Worm (Caenorhabditis elegans): ENCODE measurements around the gene sru-2.

- TF ChIP-seq ztf-11 (tag; optimal IDR thresholded peaks at IDR 0.05): no peak
- no peak for TF ChIP-seq zip-8 (tag; optimal IDR thresholded peaks at IDR 0.05)
- TF ChIP-seq snpc-4 (tag; optimal IDR thresholded peaks at IDR 0.05): no peak
- TF ChIP-seq mab-5 (tag; optimal IDR thresholded peaks at IDR 0.05): no peak
- TF ChIP-seq pha-4 (tag; optimal IDR thresholded peaks at IDR 0.05): no peak
- no peak for TF ChIP-seq ces-1 (GFP tag; optimal IDR thresholded peaks at IDR 0.05)
- TF ChIP-seq elt-3 (tag; optimal IDR thresholded peaks at IDR 0.05): no peak
- no peak for TF ChIP-seq lin-13 (tag; optimal IDR thresholded peaks at IDR 0.05)
- TF ChIP-seq nhr-237 (tag; optimal IDR thresholded peaks at IDR 0.05): no peak
- TF ChIP-seq lsy-2 (tag; optimal IDR thresholded peaks at IDR 0.05): no peak
- no peak for TF ChIP-seq nhr-76 (tag; optimal IDR thresholded peaks at IDR 0.05)
- TF ChIP-seq unc-62 (GFP tag; optimal IDR thresholded peaks at IDR 0.05): no peak
Measured at ce11 chrIV:9445407-9445806, 40.7 kb upstream of the sru-2 start, which contains the start of gene hsp-12.3.
